Fruit fly (Drosophila melanogaster) whole organism, embryonic: ENCODE results near the gene Jon25Bi.

Experiments used
- CG11247 ChIP-seq: fragments of 200-800 bp; sonication (Bioruptor generic); IDR thresholded peaks from 2 replicates; pipeline ENCODE4 v1.3.6; 2022; ENCODE audit warnings: missing biosample characterization, missing genetic modification characterization
- CG12104 ChIP-seq: fragments of 200-800 bp; sonication (Bioruptor generic); optimal IDR thresholded peaks from 3 replicates; lab custom pipeline; 2016; ENCODE audit warnings: missing biosample characterization, missing genetic modification characterization
- CG13296 ChIP-seq: fragments of 200-800 bp; sonication (Bioruptor generic); optimal IDR thresholded peaks from 3 replicates; lab custom pipeline; 2018; ENCODE audit warnings: missing biosample characterization, mild to moderate bottlenecking, missing genetic modification characterization
- CG15011 ChIP-seq: fragments of 200-800 bp; sonication (Bioruptor generic); optimal IDR thresholded peaks from 3 replicates; lab custom pipeline; 2018; ENCODE audit warnings: missing biosample characterization, mild to moderate bottlenecking, missing genetic modification characterization
- CG15269 ChIP-seq: fragments of 200-800 bp; sonication (Bioruptor generic); optimal IDR thresholded peaks from 2 replicates; lab custom pipeline; 2018; ENCODE audit warnings: missing biosample characterization, mild to moderate bottlenecking, missing genetic modification characterization, moderate library complexity
- CG18599 ChIP-seq: fragments of 200-800 bp; sonication (Bioruptor generic); optimal IDR thresholded peaks from 3 replicates; lab custom pipeline; 2017; ENCODE audit warnings: missing biosample characterization, missing genetic modification characterization, mild to moderate bottlenecking, moderate library complexity, missing genetic modification reagents
- CG3995 ChIP-seq: fragments of 200-800 bp; sonication (Bioruptor generic); optimal IDR thresholded peaks from 3 replicates; lab custom pipeline; 2016; ENCODE audit warnings: missing biosample characterization, missing genetic modification characterization
- CG42726 ChIP-seq: fragments of 200-800 bp; sonication (Bioruptor generic); IDR thresholded peaks from 2 replicates; pipeline ENCODE4 v1.3.6; 2022; ENCODE audit warnings: missing biosample characterization, missing genetic modification characterization; ENCODE audit not compliant: partially characterized antibody
- CG4282 ChIP-seq: fragments of 200-800 bp; sonication (Bioruptor generic); optimal IDR thresholded peaks from 2 replicates; lab custom pipeline; 2016; ENCODE audit warnings: missing biosample characterization, missing genetic modification characterization
- CG4328 ChIP-seq: fragments of 200-800 bp; sonication (Bioruptor generic); optimal IDR thresholded peaks from 3 replicates; lab custom pipeline; 2017; ENCODE audit warnings: missing biosample characterization, missing genetic modification reagents, missing genetic modification characterization
- CG4617 ChIP-seq: fragments of 200-800 bp; sonication (Bioruptor generic); optimal IDR thresholded peaks from 3 replicates; lab custom pipeline; 2016; ENCODE audit warnings: missing biosample characterization, missing genetic modification characterization, borderline replicate concordance
- CG5953 ChIP-seq: fragments of 200-800 bp; sonication (Bioruptor generic); IDR thresholded peaks from 2 replicates; pipeline ENCODE4 v1.3.6; 2022; ENCODE audit warnings: missing biosample characterization, missing genetic modification characterization
- CG6654 ChIP-seq: fragments of 200-800 bp; sonication (Bioruptor generic); optimal IDR thresholded peaks from 2 replicates; lab custom pipeline; 2017; ENCODE audit warnings: missing biosample characterization, mild to moderate bottlenecking, missing genetic modification characterization
- CG6683 ChIP-seq: fragments of 200-800 bp; sonication (Bioruptor generic); optimal IDR thresholded peaks from 2 replicates; lab custom pipeline; 2017; ENCODE audit warnings: missing biosample characterization, mild to moderate bottlenecking, missing genetic modification characterization, missing genetic modification reagents
- CG7786 ChIP-seq: fragments of 200-800 bp; sonication (Bioruptor generic); optimal IDR thresholded peaks from 2 replicates; lab custom pipeline; 2016; ENCODE audit warnings: missing biosample characterization, missing genetic modification characterization
- CG8089 ChIP-seq: fragments of 200-800 bp; sonication (Bioruptor generic); optimal IDR thresholded peaks from 3 replicates; lab custom pipeline; 2016; ENCODE audit warnings: missing biosample characterization, missing genetic modification characterization
- CG8478 ChIP-seq: fragments of >200 bp; optimal IDR thresholded peaks from 2 replicates; lab custom pipeline; 2018
- CG9609 ChIP-seq: fragments of 200-800 bp; sonication (Bioruptor generic); optimal IDR thresholded peaks from 3 replicates; lab custom pipeline; 2016; ENCODE audit warnings: missing biosample characterization, missing genetic modification characterization
- CG9727 ChIP-seq: fragments of 200-800 bp; sonication (Bioruptor generic); optimal IDR thresholded peaks from 3 replicates; lab custom pipeline; 2017; ENCODE audit warnings: missing biosample characterization, mild to moderate bottlenecking, missing genetic modification characterization
- CHES-1-like ChIP-seq: fragments of 200-800 bp; sonication (Bioruptor generic); optimal IDR thresholded peaks from 2 replicates; lab custom pipeline; 2016; ENCODE audit warnings: missing biosample characterization, missing genetic modification characterization
- Dek ChIP-seq: fragments of 200-800 bp; sonication (Bioruptor generic); optimal IDR thresholded peaks from 3 replicates; lab custom pipeline; 2019; ENCODE audit warnings: missing biosample characterization, mild to moderate bottlenecking, missing genetic modification characterization, moderate library complexity
- Doc3 ChIP-seq: fragments of 200-800 bp; sonication (Bioruptor generic); IDR thresholded peaks from 3 replicates; pipeline ENCODE4 v1.3.6; 2022; ENCODE audit warnings: missing biosample characterization, missing genetic modification characterization; ENCODE audit not compliant: partially characterized antibody
- Drgx ChIP-seq: fragments of 200-800 bp; sonication (Bioruptor generic); IDR thresholded peaks from 2 replicates; pipeline ENCODE4 v1.3.6; 2022; ENCODE audit warnings: missing biosample characterization, missing genetic modification characterization
- E2f2 ChIP-seq: fragments of 200-800 bp; sonication (Bioruptor generic); IDR thresholded peaks from 2 replicates; pipeline ENCODE4 v1.3.6; 2022; ENCODE audit warnings: missing biosample characterization, missing genetic modification characterization
- Hr39 ChIP-seq: fragments of >200 bp; optimal IDR thresholded peaks from 2 replicates; lab custom pipeline; 2017
- Lim3 ChIP-seq: fragments of 200-800 bp; sonication (Bioruptor generic); IDR thresholded peaks from 2 replicates; pipeline ENCODE4 v1.3.6; 2022; ENCODE audit warnings: missing biosample characterization, missing genetic modification characterization
- Mrtf ChIP-seq: fragments of 200-800 bp; sonication (Bioruptor generic); IDR thresholded peaks from 3 replicates; pipeline ENCODE4 v1.3.6; 2022; ENCODE audit warnings: missing biosample characterization, missing genetic modification characterization
- NC2β ChIP-seq: fragments of 200-800 bp; sonication (Bioruptor generic); optimal IDR thresholded peaks from 2 replicates; lab custom pipeline; 2016; ENCODE audit warnings: missing biosample characterization, missing genetic modification characterization
- Optix ChIP-seq: fragments of 200-800 bp; sonication (Bioruptor generic); IDR thresholded peaks from 3 replicates; pipeline ENCODE4 v1.3.6; 2022; ENCODE audit warnings: missing biosample characterization, missing genetic modification characterization
- bab2 ChIP-seq: fragments of 200-800 bp; sonication (Bioruptor generic); optimal IDR thresholded peaks from 2 replicates; lab custom pipeline; 2016; ENCODE audit warnings: missing biosample characterization, missing genetic modification characterization
- bbx ChIP-seq: fragments of 200-800 bp; sonication (Bioruptor generic); IDR thresholded peaks from 2 replicates; pipeline ENCODE4 v1.3.6; 2022; ENCODE audit warnings: missing biosample characterization, missing genetic modification characterization; ENCODE audit not compliant: partially characterized antibody
- bcd ChIP-seq: fragments of 200-800 bp; sonication (Bioruptor generic); optimal IDR thresholded peaks from 2 replicates; lab custom pipeline; 2017; ENCODE audit warnings: missing biosample characterization, mild to moderate bottlenecking, missing genetic modification characterization
- crol ChIP-seq: fragments of 200-800 bp; sonication (Bioruptor generic); IDR thresholded peaks from 2 replicates; pipeline ENCODE4 v1.3.6; 2022; ENCODE audit warnings: missing biosample characterization, missing genetic modification characterization
- disco-r ChIP-seq: fragments of 200-800 bp; sonication (Bioruptor generic); optimal IDR thresholded peaks from 2 replicates; lab custom pipeline; 2016; ENCODE audit warnings: missing biosample characterization, missing genetic modification characterization
- dpn ChIP-seq, 2 experiments: fragments of 200-800 bp; sonication (Bioruptor generic); optimal IDR thresholded peaks; 3 replicates each; lab custom pipeline; 2016; ENCODE audit warnings: missing biosample characterization in 2 of 2, missing genetic modification characterization in 2 of 2
- ems ChIP-seq: fragments of 200-800 bp; sonication (Bioruptor generic); optimal IDR thresholded peaks from 3 replicates; lab custom pipeline; 2016; ENCODE audit warnings: missing biosample characterization, missing genetic modification characterization
- en ChIP-seq: fragments of 200-800 bp; sonication (Bioruptor generic); optimal IDR thresholded peaks from 2 replicates; lab custom pipeline; 2016; ENCODE audit warnings: missing biosample characterization, missing genetic modification characterization
- fru ChIP-seq: fragments of >200 bp; optimal IDR thresholded peaks from 2 replicates; lab custom pipeline; 2017
- gcm ChIP-seq: fragments of 200-800 bp; sonication (Bioruptor generic); optimal IDR thresholded peaks from 2 replicates; lab custom pipeline; 2019; ENCODE audit warnings: missing biosample characterization, mild to moderate bottlenecking, missing genetic modification characterization, moderate library complexity
- gsb ChIP-seq: fragments of 200-800 bp; sonication (Bioruptor generic); IDR thresholded peaks from 2 replicates; pipeline ENCODE4 v1.3.6; 2022; ENCODE audit warnings: missing biosample characterization, missing genetic modification characterization
- mam ChIP-seq: fragments of 200-800 bp; sonication (Bioruptor generic); optimal IDR thresholded peaks from 3 replicates; lab custom pipeline; 2016; ENCODE audit warnings: missing biosample characterization, missing genetic modification characterization
- onecut ChIP-seq: fragments of 200-800 bp; sonication (Bioruptor generic); IDR thresholded peaks from 2 replicates; pipeline ENCODE4 v1.3.6; 2022; ENCODE audit warnings: missing biosample characterization, missing genetic modification characterization
- pan ChIP-seq, 4 experiments: fragments of >200 bp in 3 of 4; fragments of 200-800 bp in 1 of 4; sonication (Bioruptor generic) in 1 of 4; optimal IDR thresholded peaks in 3 of 4; IDR thresholded peaks in 1 of 4; 2 replicates each; pipeline versions ENCODE4 v1.3.6 to Lab custom; 2017 to 2022; ENCODE audit warnings: missing biosample characterization in 2 of 4, missing genetic modification characterization in 2 of 4, mixed read lengths in 1 of 4
- pho ChIP-seq: fragments of 200-800 bp; sonication (Bioruptor generic); optimal IDR thresholded peaks from 2 replicates; lab custom pipeline; 2016; ENCODE audit warnings: missing biosample characterization, missing genetic modification characterization
- seq ChIP-seq: fragments of 200-800 bp; sonication (Bioruptor generic); IDR thresholded peaks from 2 replicates; pipeline ENCODE4 v1.3.6; 2022; ENCODE audit warnings: missing biosample characterization, missing genetic modification characterization
- sima ChIP-seq: fragments of 200-800 bp; sonication (Bioruptor generic); optimal IDR thresholded peaks from 2 replicates; lab custom pipeline; 2016; ENCODE audit warnings: missing biosample characterization, missing genetic modification characterization
- sna ChIP-seq: fragments of 200-800 bp; sonication (Bioruptor generic); IDR thresholded peaks from 2 replicates; pipeline ENCODE4 v1.3.6; 2022; ENCODE audit warnings: missing biosample characterization, missing genetic modification characterization; ENCODE audit not compliant: partially characterized antibody
- so ChIP-seq: fragments of 200-800 bp; sonication (Bioruptor generic); IDR thresholded peaks from 3 replicates; pipeline ENCODE4 v1.3.6; 2022; ENCODE audit warnings: missing biosample characterization, missing genetic modification characterization
- ssp ChIP-seq: fragments of 200-800 bp; sonication (Bioruptor generic); IDR thresholded peaks from 2 replicates; pipeline ENCODE4 v1.3.6; 2022; ENCODE audit warnings: missing biosample characterization, missing genetic modification characterization
- sug ChIP-seq: fragments of 200-800 bp; optimal IDR thresholded peaks from 2 replicates; lab custom pipeline; 2019; ENCODE audit warnings: missing biosample characterization, mild to moderate bottlenecking, missing genetic modification characterization, moderate library complexity
- yki ChIP-seq: fragments of >200 bp; optimal IDR thresholded peaks from 3 replicates; lab custom pipeline; 2018
- z ChIP-seq: fragments of 200-800 bp; sonication (Bioruptor generic); IDR thresholded peaks from 3 replicates; pipeline ENCODE4 v1.3.6; 2022; ENCODE audit warnings: missing biosample characterization, missing genetic modification characterization

Jon25Bi gene

DNA sequence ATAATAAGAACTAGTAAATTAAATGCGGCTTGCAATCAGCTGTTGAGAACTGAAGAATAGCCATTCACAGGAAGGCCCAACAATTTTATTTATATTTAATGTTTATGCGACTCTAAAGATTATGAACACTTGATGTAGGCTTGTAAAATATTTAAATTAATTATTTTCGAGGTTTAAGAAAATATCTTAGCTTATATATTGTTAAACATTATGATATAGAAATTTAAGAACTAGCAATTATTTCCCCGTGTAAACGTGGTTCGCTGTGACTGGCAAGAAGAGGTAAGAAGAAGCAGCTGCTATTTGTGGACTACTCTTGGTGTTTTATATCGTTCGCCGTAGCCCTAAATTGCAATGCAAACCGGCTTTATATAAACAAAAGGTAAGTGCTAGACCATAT lies 9.6 kb downstream of the Jon25Bi start, which contains the start of the genes mRpL24 and betaggt-I (continued):
- TF ChIP-seq yki, result peak; percentile 56
- peak; percentile 88 for TF ChIP-seq ssp
- no peak for TF ChIP-seq CG4282
- TF ChIP-seq fru (lab: Kevin White, UChicago), result no peak
- TF ChIP-seq sna (GFP tag; lab: Robert Waterston, UW), result 0 out of 2 replicates have a peak, but pooled peaks have one; percentile 19
- TF ChIP-seq crol (GFP tag; lab: Robert Waterston, UW), result peak; percentile 62
- TF ChIP-seq sug (tag; lab: Kevin White, UChicago), result peak; percentile 96
- peak; percentile 95 for TF ChIP-seq seq (GFP tag; lab: Robert Waterston, UW)
- TF ChIP-seq Lim3 (GFP tag; lab: Robert Waterston, UW), result peak; percentile 75; the same call in 1 of the 2 replicates
- TF ChIP-seq bcd (GFP tag; lab: Kevin White, UChicago), result peak; percentile 97
- peak; percentile 65; the same call in 2 of the 3 replicates for TF ChIP-seq z (GFP tag; lab: Robert Waterston, UW)
- TF ChIP-seq dpn (GFP tag; optimal IDR thresholded peaks at IDR 0.05; lab: Kevin White, UChicago), result peak; percentile 50 to 95
- TF ChIP-seq CG6683, result peak; percentile 90
- TF ChIP-seq gsb, result peak; percentile 92
- peak; percentile 96 for TF ChIP-seq CG9727
- peak; percentile 94 for TF ChIP-seq CG4328
- TF ChIP-seq bab2 (GFP tag; lab: Kevin White, UChicago), result peak; percentile 72
- peak; percentile 90 for TF ChIP-seq CG15011 (GFP tag; lab: Kevin White, UChicago)
- no peak for TF ChIP-seq Hr39 (lab: Kevin White, UChicago)
- peak; percentile 62 for TF ChIP-seq CG9609 (GFP tag; lab: Kevin White, UChicago)
- TF ChIP-seq CG12104 (GFP tag; lab: Kevin White, UChicago), result peak; percentile 94
- TF ChIP-seq gcm, result peak; percentile 96
- peak; percentile 81 for TF ChIP-seq CG6654 (GFP tag; lab: Kevin White, UChicago)
- peak; percentile 82 for TF ChIP-seq NC2β (GFP tag; lab: Kevin White, UChicago)
- peak; percentile 97 for TF ChIP-seq CG5953 (GFP tag; lab: Robert Waterston, UW)
- TF ChIP-seq CG4617 (GFP tag; lab: Kevin White, UChicago), result peak; percentile 97
- TF ChIP-seq CG3995, result peak; percentile 70
- TF ChIP-seq pan (optimal IDR thresholded peaks at IDR 0.05; lab: Kevin White, UChicago), result no peak
- peak in 1 of 2 experiments; percentile 99 for TF ChIP-seq pan (GFP tag; optimal IDR thresholded peaks at IDR 0.05 in 1 of 2, IDR thresholded peaks at IDR 0.05 in 1 of 2)
- TF ChIP-seq E2f2, result peak; percentile 81
- peak; percentile 95 for TF ChIP-seq CG13296 (GFP tag; lab: Kevin White, UChicago)
- TF ChIP-seq bbx, result no peak
- TF ChIP-seq CG8089 (GFP tag; lab: Kevin White, UChicago), result peak; percentile 55
- peak; percentile 79 for TF ChIP-seq Optix (GFP tag; lab: Robert Waterston, UW)
- peak; percentile 97 for TF ChIP-seq Dek
- TF ChIP-seq mam (GFP tag; lab: Kevin White, UChicago), result peak; percentile 83
- peak; percentile 89 for TF ChIP-seq pho (GFP tag; lab: Kevin White, UChicago)
- peak; percentile 96 for TF ChIP-seq Drgx
- TF ChIP-seq CG42726, result no peak
- TF ChIP-seq so (GFP tag; lab: Robert Waterston, UW), result peak; percentile 94
- peak; percentile 42 for TF ChIP-seq en
- peak; percentile 93 for TF ChIP-seq CG11247 (GFP tag; lab: Robert Waterston, UW)
- peak; percentile 53 for TF ChIP-seq disco-r
- no peak for TF ChIP-seq Doc3
- peak; percentile 91 for TF ChIP-seq Mrtf (GFP tag; lab: Robert Waterston, UW)
- peak; percentile 67 for TF ChIP-seq CHES-1-like (GFP tag; lab: Kevin White, UChicago)
- peak; percentile 97 for TF ChIP-seq CG15269
- peak; percentile 97 for TF ChIP-seq CG18599 (GFP tag; lab: Kevin White, UChicago)
- peak; percentile 57 for TF ChIP-seq ems (GFP tag; lab: Kevin White, UChicago)
- TF ChIP-seq CG8478, result no peak
- peak; percentile 89 for TF ChIP-seq onecut
- no peak for TF ChIP-seq sima (GFP tag; lab: Kevin White, UChicago)
- TF ChIP-seq CG7786 (GFP tag; lab: Kevin White, UChicago), result peak; percentile 72
